Worm (Caenorhabditis elegans) whole organism, L1 larva: ENCODE data around the gene aqp-4.
A peak's percentile ranks its signal among the peaks of the same experiment; 100 is the strongest.

Source experiments
- Y116A8C.19 ChIP-seq: sonication (generic microtip); optimal IDR thresholded peaks from 2 replicates; lab custom pipeline; 2016; ENCODE audit warnings: missing compliant biosample characterization, missing genetic modification characterization, borderline replicate concordance
- alr-1 ChIP-seq: fragments of 200-800 bp; sonication (Bioruptor generic); optimal IDR thresholded peaks from 2 replicates; lab custom pipeline; 2018; ENCODE audit warnings: borderline replicate concordance, mild to moderate bottlenecking, missing genetic modification characterization, missing compliant biosample characterization
- blmp-1 ChIP-seq: fragments of 150-350 bp; optimal IDR thresholded peaks from 2 replicates; lab custom pipeline; 2014; ENCODE audit warnings: missing biosample characterization, missing genetic modification characterization
- ceh-82 ChIP-seq, 3 experiments: fragments of 150-350 bp in 1 of 3; sonication (generic microtip) in 2 of 3; optimal IDR thresholded peaks; 2 replicates each; lab custom pipeline; 2014 to 2017; ENCODE audit warnings: missing biosample characterization in 3 of 3, missing genetic modification characterization in 3 of 3
- egl-13 ChIP-seq: sonication (generic microtip); optimal IDR thresholded peaks from 2 replicates; lab custom pipeline; 2016; ENCODE audit warnings: missing genotype, missing genetic modification reagents, missing genetic modification characterization, missing compliant biosample characterization
- egl-27 ChIP-seq, 2 experiments: fragments of 150-350 bp in 1 of 2; sonication (generic microtip); optimal IDR thresholded peaks; 3 replicates each; lab custom pipeline; 2017 to 2018; ENCODE audit warnings: missing biosample characterization in 2 of 2, missing genetic modification characterization in 2 of 2, missing genetic modification reagents in 2 of 2
- fkh-10 ChIP-seq: sonication (generic microtip); optimal IDR thresholded peaks from 2 replicates; lab custom pipeline; 2017; ENCODE audit warnings: missing biosample characterization, missing genetic modification reagents, missing genetic modification characterization
- mep-1 ChIP-seq: fragments of 150-350 bp; optimal IDR thresholded peaks from 2 replicates; lab custom pipeline; 2014; ENCODE audit warnings: missing biosample characterization, missing genetic modification characterization
- nhr-237 ChIP-seq: fragments of 150-350 bp; optimal IDR thresholded peaks from 2 replicates; lab custom pipeline; 2014; ENCODE audit warnings: missing biosample characterization, missing genetic modification characterization

DNA sequence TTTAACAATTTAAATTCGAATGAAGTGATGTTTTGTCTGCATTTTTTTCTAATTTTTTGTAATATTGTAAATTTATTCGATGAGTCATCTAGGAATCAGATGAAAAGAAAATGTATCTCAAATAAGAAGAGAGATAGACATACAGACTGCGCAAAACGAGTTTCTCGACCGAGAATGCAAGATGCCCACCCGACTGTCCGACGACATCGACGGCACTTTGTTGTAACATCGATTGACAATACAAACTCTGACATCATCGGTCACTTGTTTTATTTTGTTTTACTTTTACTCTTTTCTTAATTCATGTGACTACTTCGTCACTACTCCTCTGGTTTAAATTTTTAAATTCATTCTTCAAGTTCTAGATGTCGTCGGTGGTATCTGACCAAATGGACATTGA is 3.5 kb downstream of the aqp-4 start, which contains the start of gene sta-2:
- TF ChIP-seq blmp-1 (tag; lab: Kevin White, UChicago) (peak; percentile 86), egl-13 (tag; lab: Kevin White, UChicago) (no peak), Y116A8C.19 (tag; lab: Kevin White, UChicago) (no peak), egl-27 (tag; optimal IDR thresholded peaks at IDR 0.05; lab: Kevin White, UChicago) (no peak), alr-1 (tag; lab: Kevin White, UChicago) (no peak), nhr-237 (tag; lab: Kevin White, UChicago) (no peak), fkh-10 (no peak), mep-1 (tag; lab: Kevin White, UChicago) (no peak), ceh-82 (tag; optimal IDR thresholded peaks at IDR 0.05; lab: Kevin White, UChicago) (no peak)
